Worm (Caenorhabditis elegans) whole organism, young adult: ENCODE measurements around the gene spig-10.

Experiments
- B0261.1 ChIP-seq: sonication (generic microtip); optimal IDR thresholded peaks from 2 replicates; lab custom pipeline; 2016; ENCODE audit warnings: mild to moderate bottlenecking, missing genetic modification characterization, moderate library complexity, missing compliant biosample characterization
- B0336.3 ChIP-seq: fragments of 200-800 bp; sonication (Bioruptor generic); IDR thresholded peaks from 2 replicates; pipeline ENCODE4 v1.3.6; 2022; ENCODE audit warnings: missing genetic modification characterization, missing compliant biosample characterization
- F33H1.4 ChIP-seq: fragments of 200-800 bp; sonication (Bioruptor generic); IDR thresholded peaks from 2 replicates; pipeline ENCODE4 v1.3.6; 2022; ENCODE audit warnings: missing genetic modification reagents, missing genetic modification characterization, missing compliant biosample characterization
- F39B2.1 ChIP-seq: fragments of 200-800 bp; sonication (Bioruptor generic); IDR thresholded peaks from 2 replicates; pipeline ENCODE4 v1.3.6; 2022; ENCODE audit warnings: missing genetic modification reagents, missing genetic modification characterization, missing compliant biosample characterization
- F57A8.1 ChIP-seq: fragments of 200-800 bp; sonication (Bioruptor generic); optimal IDR thresholded peaks from 2 replicates; lab custom pipeline; 2018; ENCODE audit warnings: mild to moderate bottlenecking, missing genetic modification characterization, moderate library complexity, missing compliant biosample characterization
- T07F8.4 ChIP-seq: sonication (generic microtip); optimal IDR thresholded peaks from 2 replicates; lab custom pipeline; 2016; ENCODE audit warnings: mild to moderate bottlenecking, missing genetic modification characterization, moderate library complexity, missing compliant biosample characterization
- Y53G8AR.9 ChIP-seq: fragments of 200-800 bp; sonication (Bioruptor generic); conservative IDR thresholded peaks from 2 replicates; pipeline ENCODE4 v1.3.6; 2022; ENCODE audit warnings: missing genetic modification reagents, missing genetic modification characterization, missing compliant biosample characterization
- athp-1 ChIP-seq: sonication (generic microtip); optimal IDR thresholded peaks from 2 replicates; lab custom pipeline; 2017; ENCODE audit warnings: mild to moderate bottlenecking, missing genetic modification characterization, missing compliant biosample characterization
- attf-3 ChIP-seq: fragments of 200-800 bp; sonication (Bioruptor generic); conservative IDR thresholded peaks from 2 replicates; pipeline ENCODE4 v1.3.6; 2022; ENCODE audit warnings: missing genetic modification reagents, missing genetic modification characterization, missing compliant biosample characterization
- bed-2 ChIP-seq: fragments of 200-800 bp; sonication (Bioruptor generic); IDR thresholded peaks from 2 replicates; pipeline ENCODE4 v1.3.6; 2022; ENCODE audit warnings: missing genetic modification reagents, missing genetic modification characterization, missing compliant biosample characterization
- ceh-58 ChIP-seq: fragments of 200-800 bp; sonication (Bioruptor generic); IDR thresholded peaks from 2 replicates; pipeline ENCODE4 v1.3.6; 2022; ENCODE audit warnings: missing genetic modification characterization, missing compliant biosample characterization
- ceh-79 ChIP-seq: sonication (generic microtip); optimal IDR thresholded peaks from 2 replicates; lab custom pipeline; 2017; ENCODE audit warnings: mild to moderate bottlenecking, missing genetic modification characterization, missing compliant biosample characterization
- ceh-91 ChIP-seq: fragments of 200-800 bp; sonication (Bioruptor generic); IDR thresholded peaks from 2 replicates; pipeline ENCODE4 v1.3.6; 2022; ENCODE audit warnings: missing genetic modification reagents, missing genetic modification characterization, missing compliant biosample characterization
- chd-7 ChIP-seq: sonication (generic microtip); optimal IDR thresholded peaks from 2 replicates; lab custom pipeline; 2016; ENCODE audit warnings: mild to moderate bottlenecking, missing genetic modification characterization, moderate library complexity, missing compliant biosample characterization
- dpff-1 ChIP-seq: sonication (generic microtip); optimal IDR thresholded peaks from 2 replicates; lab custom pipeline; 2017; ENCODE audit warnings: mild to moderate bottlenecking, missing genetic modification characterization, missing compliant biosample characterization
- egl-18 ChIP-seq: fragments of 200-800 bp; sonication (Bioruptor generic); IDR thresholded peaks from 2 replicates; pipeline ENCODE4 v1.3.6; 2022; ENCODE audit warnings: missing genetic modification reagents, missing genetic modification characterization, missing compliant biosample characterization
- hmg-1.2 ChIP-seq: fragments of 200-800 bp; sonication (Bioruptor generic); IDR thresholded peaks from 2 replicates; pipeline ENCODE4 v1.3.6; 2022; ENCODE audit warnings: missing genetic modification reagents, missing genetic modification characterization, missing compliant biosample characterization
- hrde-1 ChIP-seq: sonication (generic microtip); optimal IDR thresholded peaks from 2 replicates; lab custom pipeline; 2016; ENCODE audit warnings: missing genetic modification characterization, mild to moderate bottlenecking, missing compliant biosample characterization, moderate library complexity, missing genotype, missing genetic modification reagents, borderline replicate concordance
- hsf-1 ChIP-seq: fragments of 200-800 bp; sonication (Bioruptor generic); IDR thresholded peaks from 2 replicates; pipeline ENCODE4 v1.3.6; 2022; ENCODE audit warnings: missing genetic modification reagents, missing genetic modification characterization, missing compliant biosample characterization
- let-607 ChIP-seq, 2 experiments: fragments of 200-800 bp in 1 of 2; sonication (Bioruptor generic) in 1 of 2; sonication (generic microtip) in 1 of 2; optimal IDR thresholded peaks; 2 replicates each; lab custom pipeline; 2016 to 2018; ENCODE audit warnings: mild to moderate bottlenecking in 2 of 2, missing compliant biosample characterization in 2 of 2, missing genetic modification characterization in 2 of 2, moderate library complexity in 2 of 2, missing genotype in 1 of 2
- lin-54 ChIP-seq: fragments of 200-800 bp; sonication (Bioruptor generic); optimal IDR thresholded peaks from 2 replicates; lab custom pipeline; 2018; ENCODE audit warnings: mild to moderate bottlenecking, missing genetic modification characterization, missing compliant biosample characterization
- lir-1 ChIP-seq: fragments of 200-800 bp; sonication (Bioruptor generic); conservative IDR thresholded peaks from 2 replicates; pipeline ENCODE4 v1.3.6; 2022; ENCODE audit warnings: missing genetic modification reagents, missing genetic modification characterization, missing compliant biosample characterization
- madf-6 ChIP-seq: fragments of 200-800 bp; sonication (Bioruptor generic); IDR thresholded peaks from 2 replicates; pipeline ENCODE4 v1.3.6; 2022; ENCODE audit warnings: missing genetic modification reagents, missing genetic modification characterization, missing compliant biosample characterization
- nhr-90 ChIP-seq: sonication (generic microtip); optimal IDR thresholded peaks from 2 replicates; lab custom pipeline; 2016; ENCODE audit warnings: missing genotype, mild to moderate bottlenecking, missing genetic modification characterization, missing compliant biosample characterization
- repo-1 ChIP-seq: sonication (generic microtip); optimal IDR thresholded peaks from 2 replicates; lab custom pipeline; 2017; ENCODE audit warnings: mild to moderate bottlenecking, missing genetic modification characterization, missing compliant biosample characterization
- rpc-1 ChIP-seq, 2 experiments: fragments of 150-350 bp in 1 of 2; sonication (generic microtip) in 1 of 2; optimal IDR thresholded peaks; 2 replicates each; lab custom pipeline; 2014 to 2018; ENCODE audit warnings: missing biosample characterization in 1 of 2, missing genetic modification characterization in 1 of 2, missing genetic modification reagents in 1 of 2, missing genotype in 1 of 2
- snpc-1.1 ChIP-seq: sonication (generic microtip); optimal IDR thresholded peaks from 2 replicates; lab custom pipeline; 2017; ENCODE audit warnings: missing genetic modification characterization, mild to moderate bottlenecking, missing compliant biosample characterization, antibody characterized with exemption, moderate library complexity, missing genotype, missing genetic modification reagents; ENCODE audit not compliant: insufficient read depth
- snpc-1.3 ChIP-seq: sonication (generic microtip); optimal IDR thresholded peaks from 2 replicates; lab custom pipeline; 2017; ENCODE audit warnings: missing genetic modification characterization, mild to moderate bottlenecking, missing compliant biosample characterization, antibody characterized with exemption, moderate library complexity, missing genotype, missing genetic modification reagents; ENCODE audit not compliant: insufficient read depth
- somi-1 ChIP-seq: fragments of 200-800 bp; sonication (Bioruptor generic); optimal IDR thresholded peaks from 2 replicates; lab custom pipeline; 2018; ENCODE audit warnings: mild to moderate bottlenecking, missing genetic modification characterization, missing compliant biosample characterization
- xnd-1 ChIP-seq: sonication (generic microtip); optimal IDR thresholded peaks from 2 replicates; lab custom pipeline; 2016; ENCODE audit warnings: missing genotype, missing genetic modification reagents, missing genetic modification characterization, missing compliant biosample characterization
- zim-3 ChIP-seq: sonication (generic microtip); optimal IDR thresholded peaks from 2 replicates; lab custom pipeline; 2017; ENCODE audit warnings: mild to moderate bottlenecking, missing genetic modification characterization, moderate library complexity, missing compliant biosample characterization
- ztf-22 ChIP-seq: fragments of 200-800 bp; sonication (Bioruptor generic); optimal IDR thresholded peaks from 2 replicates; lab custom pipeline; 2018; ENCODE audit warnings: mild to moderate bottlenecking, missing genetic modification characterization, moderate library complexity, missing compliant biosample characterization
- ztf-25 ChIP-seq: fragments of 200-800 bp; sonication (Bioruptor generic); IDR thresholded peaks from 2 replicates; pipeline ENCODE4 v1.3.6; 2022; ENCODE audit warnings: missing genetic modification reagents, missing genetic modification characterization, missing compliant biosample characterization

The spig-10 gene

ce11 chrV:6979019-6979418, 27.0 kb upstream of the spig-10 start, which contains the start of gene sre-12:
sre-12 (minus strand) TSS chrV:6979119.
- TF ChIP-seq lin-54: no peak
- no peak for TF ChIP-seq athp-1 (tag; lab: Kevin White, UChicago)
- no peak for TF ChIP-seq F33H1.4 (GFP tag; lab: Robert Waterston, UW)
- TF ChIP-seq ceh-58 (GFP tag; lab: Robert Waterston, UW): no peak
- no peak for TF ChIP-seq bed-2 (GFP tag; lab: Robert Waterston, UW)
- TF ChIP-seq let-607 (tag; optimal IDR thresholded peaks at IDR 0.05; lab: Kevin White, UChicago): no peak
- no peak for TF ChIP-seq ztf-22
- no peak for TF ChIP-seq dpff-1 (tag; lab: Kevin White, UChicago)
- TF ChIP-seq snpc-1.3 (tag; lab: Kevin White, UChicago): no peak
- TF ChIP-seq hrde-1 (tag; lab: Kevin White, UChicago): no peak
- TF ChIP-seq B0261.1 (tag; lab: Kevin White, UChicago): no peak
- TF ChIP-seq zim-3: no peak
- no peak for TF ChIP-seq hsf-1 (GFP tag; lab: Robert Waterston, UW)
- no peak for TF ChIP-seq chd-7 (tag; lab: Kevin White, UChicago)
- TF ChIP-seq F39B2.1: no peak
- TF ChIP-seq Y53G8AR.9 (GFP tag; lab: Robert Waterston, UW): no peak
- TF ChIP-seq ceh-91 (GFP tag; lab: Robert Waterston, UW): no peak
- TF ChIP-seq madf-6: no peak
- TF ChIP-seq F57A8.1 (GFP tag; lab: Kevin White, UChicago): no peak
- no peak for TF ChIP-seq ztf-25 (GFP tag; lab: Robert Waterston, UW)

ce11 chrV:6982813-6983212, 23.3 kb upstream of the spig-10 start, which contains the start of gene nhr-161:
nhr-161 (minus strand) TSS chrV:6982913.
- TF ChIP-seq egl-18 (no peak), B0336.3 (GFP tag; lab: Robert Waterston, UW) (no peak), hrde-1 (tag; lab: Kevin White, UChicago) (no peak), snpc-1.1 (tag; lab: Kevin White, UChicago) (no peak), F39B2.1 (no peak), nhr-90 (tag; lab: Kevin White, UChicago) (no peak), rpc-1 (optimal IDR thresholded peaks at IDR 0.05; lab: Kevin White, UChicago) (no peak), rpc-1 (tag; optimal IDR thresholded peaks at IDR 0.05; lab: Kevin White, UChicago) (no peak)

ce11 chrV:6985943-6986342, 20.1 kb upstream of the spig-10 start, which contains the start of gene nhr-163:
nhr-163 (minus strand) TSS chrV:6986043.
- TF ChIP-seq ztf-22: no peak
- TF ChIP-seq xnd-1 (tag; lab: Kevin White, UChicago): no peak
- TF ChIP-seq somi-1: no peak
- no peak for TF ChIP-seq hmg-1.2 (GFP tag; lab: Robert Waterston, UW)
- TF ChIP-seq Y53G8AR.9 (GFP tag; lab: Robert Waterston, UW): no peak
- TF ChIP-seq ceh-79: no peak
- TF ChIP-seq attf-3 (GFP tag; lab: Robert Waterston, UW): no peak
- no peak for TF ChIP-seq repo-1 (tag; lab: Kevin White, UChicago)
- no peak for TF ChIP-seq let-607 (tag; optimal IDR thresholded peaks at IDR 0.05; lab: Kevin White, UChicago)
- TF ChIP-seq lir-1 (GFP tag; lab: Robert Waterston, UW): no peak

- no peak for TF ChIP-seq ceh-79
- TF ChIP-seq ceh-91 (GFP tag; lab: Robert Waterston, UW): no peak
- TF ChIP-seq dpff-1 (tag; lab: Kevin White, UChicago): no peak
- no peak for TF ChIP-seq T07F8.4 (tag; lab: Kevin White, UChicago)
Observed at ce11 chrV:6987673-6988072, 18.4 kb upstream of the spig-10 start, which contains the start of gene nhr-139. nhr-139 (minus strand) TSS chrV:6987773.
